Worm (Caenorhabditis elegans) whole organism, L2 larva: ENCODE measurements around the gene evl-18.
A peak's percentile ranks its signal among the peaks of the same experiment; 100 is the strongest.

Experiments used
- C34F6.9 ChIP-seq: fragments of 150-350 bp; optimal IDR thresholded peaks from 2 replicates; lab custom pipeline; 2014; ENCODE audit warnings: missing biosample characterization, missing genetic modification characterization
- blmp-1 ChIP-seq: sonication (generic microtip); optimal IDR thresholded peaks from 2 replicates; lab custom pipeline; 2017; ENCODE audit warnings: missing genetic modification characterization, mild to moderate bottlenecking, missing compliant biosample characterization, antibody characterized with exemption, moderate library complexity; ENCODE audit not compliant: insufficient read depth
- ceh-16 ChIP-seq: fragments of 150-350 bp; optimal IDR thresholded peaks from 2 replicates; lab custom pipeline; 2014; ENCODE audit warnings: missing biosample characterization, missing genetic modification characterization
- crh-2 ChIP-seq: sonication (generic microtip); optimal IDR thresholded peaks from 2 replicates; lab custom pipeline; 2017; ENCODE audit warnings: missing biosample characterization, missing genetic modification characterization
- dmd-4 ChIP-seq: sonication (generic microtip); optimal IDR thresholded peaks from 2 replicates; lab custom pipeline; 2017; ENCODE audit warnings: missing biosample characterization, missing genetic modification characterization
- elt-3 ChIP-seq: sonication (generic microtip); optimal IDR thresholded peaks from 2 replicates; lab custom pipeline; 2017; ENCODE audit warnings: missing biosample characterization, missing genetic modification characterization
- lin-13 ChIP-seq: fragments of 150-350 bp; optimal IDR thresholded peaks from 2 replicates; lab custom pipeline; 2014; ENCODE audit warnings: missing biosample characterization, missing genetic modification reagents, missing genetic modification characterization
- lin-39 ChIP-seq: fragments of 150-350 bp; optimal IDR thresholded peaks from 2 replicates; lab custom pipeline; 2014; ENCODE audit warnings: missing biosample characterization, missing genetic modification reagents, missing genetic modification characterization
- mdl-1 ChIP-seq, 2 experiments: fragments of 150-350 bp in 1 of 2; sonication (generic microtip) in 1 of 2; optimal IDR thresholded peaks; 2 replicates each; lab custom pipeline; 2017; ENCODE audit warnings: missing biosample characterization in 2 of 2, missing genetic modification characterization in 2 of 2
- nhr-12 ChIP-seq: fragments of 150-350 bp; optimal IDR thresholded peaks from 2 replicates; lab custom pipeline; 2014; ENCODE audit warnings: missing biosample characterization, missing genetic modification characterization
- nhr-129 ChIP-seq: fragments of 150-350 bp; optimal IDR thresholded peaks from 2 replicates; lab custom pipeline; 2014; ENCODE audit warnings: missing biosample characterization, missing genetic modification characterization
- nhr-21 ChIP-seq: fragments of 150-350 bp; optimal IDR thresholded peaks from 2 replicates; lab custom pipeline; 2014; ENCODE audit warnings: missing biosample characterization, missing genetic modification characterization
- nhr-23 ChIP-seq: fragments of 150-350 bp; optimal IDR thresholded peaks from 2 replicates; lab custom pipeline; 2014; ENCODE audit warnings: missing biosample characterization, missing genetic modification reagents, missing genetic modification characterization
- nhr-25 ChIP-seq: fragments of 150-350 bp; sonication (generic microtip); optimal IDR thresholded peaks from 3 replicates; lab custom pipeline; 2014; ENCODE audit warnings: missing biosample characterization, missing genetic modification characterization
- nhr-6 ChIP-seq: fragments of 150-350 bp; optimal IDR thresholded peaks from 2 replicates; lab custom pipeline; 2014; ENCODE audit warnings: missing biosample characterization, missing genetic modification characterization
- skn-1 ChIP-seq: sonication (generic microtip); optimal IDR thresholded peaks from 2 replicates; lab custom pipeline; 2017; ENCODE audit warnings: missing biosample characterization, missing genetic modification characterization
- sma-3 ChIP-seq: sonication (generic microtip); optimal IDR thresholded peaks from 2 replicates; lab custom pipeline; 2016; ENCODE audit warnings: missing genetic modification reagents, missing genetic modification characterization, missing compliant biosample characterization
- sma-9 ChIP-seq, 2 experiments: fragments of 150-350 bp in 1 of 2; sonication (generic microtip) in 1 of 2; optimal IDR thresholded peaks; 2 replicates each; lab custom pipeline; 2014 to 2016; ENCODE audit warnings: missing genetic modification characterization in 2 of 2, mild to moderate bottlenecking in 1 of 2, missing biosample characterization in 1 of 2, missing compliant biosample characterization in 1 of 2, missing genetic modification reagents in 1 of 2, moderate library complexity in 1 of 2
- snpc-4 ChIP-seq: fragments of 150-350 bp; optimal IDR thresholded peaks from 2 replicates; lab custom pipeline; 2014; ENCODE audit warnings: missing biosample characterization, missing genetic modification characterization
- unc-39 ChIP-seq: fragments of 150-350 bp; optimal IDR thresholded peaks from 2 replicates; lab custom pipeline; 2014; ENCODE audit warnings: missing biosample characterization, missing genetic modification characterization
- unc-62 ChIP-seq: fragments of 150-350 bp; optimal IDR thresholded peaks from 2 replicates; lab custom pipeline; 2014; ENCODE audit warnings: missing biosample characterization, missing genetic modification reagents, missing genetic modification characterization

The evl-18 gene

ce11 chrIII:3692516-3692915 is 42.3 kb downstream of the evl-18 start:
- TF ChIP-seq C34F6.9 (peak; percentile 24), crh-2 (tag; lab: Kevin White, UChicago) (no peak)

- TF ChIP-seq elt-3 (tag; lab: Kevin White, UChicago) (no peak), unc-39 (tag; lab: Kevin White, UChicago) (no peak), snpc-4 (tag; lab: Kevin White, UChicago) (no peak), nhr-23 (no peak), sma-3 (GFP tag; lab: Kevin White, UChicago) (no peak), lin-13 (GFP tag; lab: Kevin White, UChicago) (no peak), mdl-1 (tag; optimal IDR thresholded peaks at IDR 0.05; lab: Kevin White, UChicago) (no peak), nhr-21 (tag; lab: Kevin White, UChicago) (no peak), skn-1 (tag; lab: Kevin White, UChicago) (no peak), lin-39 (tag; lab: Kevin White, UChicago) (no peak), nhr-12 (no peak), nhr-6 (no peak), blmp-1 (tag; lab: Kevin White, UChicago) (no peak)
- TF ChIP-seq, all 48 proteins: peak for 0
Observed at ce11 chrIII:3682869-3683403, 51.9 kb downstream of the evl-18 start.

- TF ChIP-seq ceh-16 (tag; lab: Kevin White, UChicago): no peak
- TF ChIP-seq unc-62 (GFP tag; lab: Kevin White, UChicago): no peak
- TF ChIP-seq dmd-4 (tag; lab: Kevin White, UChicago): no peak
- no peak for TF ChIP-seq nhr-23
- peak; percentile 6 for TF ChIP-seq nhr-25 (tag; lab: Kevin White, UChicago)
- TF ChIP-seq unc-39 (tag; lab: Kevin White, UChicago): no peak
- peak; percentile 21 for TF ChIP-seq sma-9 (GFP tag; optimal IDR thresholded peaks at IDR 0.05; lab: Kevin White, UChicago)
- TF ChIP-seq sma-9 (tag; optimal IDR thresholded peaks at IDR 0.05; lab: Kevin White, UChicago): no peak
- peak; percentile 20 for TF ChIP-seq blmp-1 (tag; lab: Kevin White, UChicago)
- no peak for TF ChIP-seq nhr-129
Observed at ce11 chrIII:3681351-3681938, 53.4 kb downstream of the evl-18 start.
